Worm (Caenorhabditis elegans) whole organism, L3 larva: ENCODE measurements around the gene Y57G11C.42.

Experiments used
- R02D3.7 ChIP-seq: fragments of 150-350 bp; optimal IDR thresholded peaks from 2 replicates; lab custom pipeline; 2014; ENCODE audit warnings: missing biosample characterization, missing genetic modification characterization
- aly-2 ChIP-seq: fragments of 150-350 bp; optimal IDR thresholded peaks from 2 replicates; lab custom pipeline; 2014; ENCODE audit warnings: missing biosample characterization, missing genetic modification characterization
- ama-1 ChIP-seq: fragments of 150-350 bp; optimal IDR thresholded peaks from 2 replicates; lab custom pipeline; 2018
- ceh-16 ChIP-seq: sonication (generic microtip); optimal IDR thresholded peaks from 2 replicates; lab custom pipeline; 2017; ENCODE audit warnings: missing biosample characterization, missing genetic modification characterization
- ceh-28 ChIP-seq: fragments of 150-350 bp; optimal IDR thresholded peaks from 2 replicates; lab custom pipeline; 2014; ENCODE audit warnings: missing biosample characterization, missing genetic modification reagents, missing genetic modification characterization
- ceh-82 ChIP-seq: fragments of 150-350 bp; optimal IDR thresholded peaks from 2 replicates; lab custom pipeline; 2014; ENCODE audit warnings: missing biosample characterization, missing genetic modification characterization
- ceh-9 ChIP-seq: sonication (generic microtip); optimal IDR thresholded peaks from 2 replicates; lab custom pipeline; 2018; ENCODE audit warnings: missing biosample characterization, missing genetic modification characterization
- egl-27 ChIP-seq: sonication (generic microtip); optimal IDR thresholded peaks from 4 replicates; lab custom pipeline; 2017; ENCODE audit warnings: missing biosample characterization, missing genetic modification reagents, missing genetic modification characterization
- elt-1 ChIP-seq: fragments of 150-350 bp; optimal IDR thresholded peaks from 2 replicates; lab custom pipeline; 2014; ENCODE audit warnings: missing biosample characterization, missing genetic modification characterization
- elt-3 ChIP-seq, 3 experiments: fragments of 150-350 bp in 1 of 3; sonication (generic microtip) in 2 of 3; optimal IDR thresholded peaks; 2 replicates in 2 of 3; 4 replicates in 1 of 3; lab custom pipeline; 2014 to 2017; ENCODE audit warnings: missing biosample characterization in 3 of 3, missing genetic modification characterization in 3 of 3
- eor-1 ChIP-seq, 2 experiments: fragments of 150-350 bp; optimal IDR thresholded peaks; 2 replicates each; lab custom pipeline; 2014 to 2018; ENCODE audit warnings: missing biosample characterization in 2 of 2, missing genetic modification characterization in 2 of 2
- fkh-10 ChIP-seq: sonication (generic microtip); optimal IDR thresholded peaks from 2 replicates; lab custom pipeline; 2017; ENCODE audit warnings: missing biosample characterization, missing genetic modification reagents, missing genetic modification characterization
- fkh-2 ChIP-seq: fragments of 150-350 bp; optimal IDR thresholded peaks from 2 replicates; lab custom pipeline; 2014; ENCODE audit warnings: missing biosample characterization, missing genetic modification reagents, missing genetic modification characterization
- fos-1 ChIP-seq: fragments of 150-350 bp; optimal IDR thresholded peaks from 2 replicates; lab custom pipeline; 2014; ENCODE audit warnings: missing biosample characterization, missing genetic modification characterization
- hmg-11 ChIP-seq: sonication (generic microtip); optimal IDR thresholded peaks from 2 replicates; lab custom pipeline; 2016; ENCODE audit warnings: missing genetic modification characterization, missing compliant biosample characterization
- jun-1 ChIP-seq: fragments of 150-350 bp; optimal IDR thresholded peaks from 2 replicates; lab custom pipeline; 2014; ENCODE audit warnings: missing biosample characterization, missing genetic modification reagents, missing genetic modification characterization
- lin-15B ChIP-seq: fragments of 150-350 bp; optimal IDR thresholded peaks from 2 replicates; lab custom pipeline; 2014; ENCODE audit warnings: missing biosample characterization, missing genetic modification characterization
- lin-39 ChIP-seq: fragments of 150-350 bp; optimal IDR thresholded peaks from 2 replicates; lab custom pipeline; 2018; ENCODE audit warnings: missing biosample characterization, missing genetic modification reagents, missing genetic modification characterization
- lsy-12 ChIP-seq: sonication (generic microtip); optimal IDR thresholded peaks from 2 replicates; lab custom pipeline; 2016; ENCODE audit warnings: mild to moderate bottlenecking, missing genetic modification characterization, missing compliant biosample characterization
- mdl-1 ChIP-seq: fragments of 150-350 bp; optimal IDR thresholded peaks from 2 replicates; lab custom pipeline; 2014; ENCODE audit warnings: missing biosample characterization, missing genetic modification characterization
- nhr-11 ChIP-seq: fragments of 150-350 bp; optimal IDR thresholded peaks from 2 replicates; lab custom pipeline; 2014; ENCODE audit warnings: missing biosample characterization, missing genetic modification characterization
- nhr-12 ChIP-seq: fragments of 150-350 bp; optimal IDR thresholded peaks from 2 replicates; lab custom pipeline; 2014; ENCODE audit warnings: missing biosample characterization, missing genetic modification characterization
- nhr-23 ChIP-seq: fragments of 150-350 bp; optimal IDR thresholded peaks from 2 replicates; lab custom pipeline; 2014; ENCODE audit warnings: missing biosample characterization, missing genetic modification reagents, missing genetic modification characterization
- nhr-237 ChIP-seq: fragments of 150-350 bp; optimal IDR thresholded peaks from 2 replicates; lab custom pipeline; 2014; ENCODE audit warnings: missing biosample characterization, missing genetic modification characterization
- nhr-28 ChIP-seq: fragments of 150-350 bp; optimal IDR thresholded peaks from 2 replicates; lab custom pipeline; 2014; ENCODE audit warnings: missing biosample characterization, missing genetic modification characterization
- nhr-43 ChIP-seq: sonication (generic microtip); optimal IDR thresholded peaks from 2 replicates; lab custom pipeline; 2016; ENCODE audit warnings: mild to moderate bottlenecking, missing genetic modification characterization, missing compliant biosample characterization; ENCODE audit not compliant: poor library complexity, severe bottlenecking
- nhr-67 ChIP-seq: fragments of 150-350 bp; optimal IDR thresholded peaks from 2 replicates; lab custom pipeline; 2014; ENCODE audit warnings: missing biosample characterization, missing genetic modification characterization
- nhr-76 ChIP-seq: fragments of 150-350 bp; sonication (generic microtip); optimal IDR thresholded peaks from 5 replicates; lab custom pipeline; 2014; ENCODE audit warnings: missing biosample characterization, missing genetic modification characterization
- nhr-77 ChIP-seq: fragments of 150-350 bp; optimal IDR thresholded peaks from 2 replicates; lab custom pipeline; 2014; ENCODE audit warnings: missing biosample characterization, missing genetic modification characterization
- pha-4 ChIP-seq: fragments of 150-350 bp; optimal IDR thresholded peaks from 2 replicates; lab custom pipeline; 2014; ENCODE audit warnings: missing biosample characterization, missing genetic modification reagents, missing genetic modification characterization
- pqm-1 ChIP-seq: fragments of 150-350 bp; optimal IDR thresholded peaks from 2 replicates; lab custom pipeline; 2017; ENCODE audit warnings: missing biosample characterization, missing genetic modification characterization, inconsistent platforms
- sea-2 ChIP-seq: fragments of 150-350 bp; sonication (generic microtip); optimal IDR thresholded peaks from 4 replicates; lab custom pipeline; 2014; ENCODE audit warnings: missing biosample characterization, missing genetic modification reagents, missing genetic modification characterization
- snpc-4 ChIP-seq: fragments of 150-350 bp; optimal IDR thresholded peaks from 2 replicates; lab custom pipeline; 2014; ENCODE audit warnings: missing biosample characterization, missing genetic modification characterization
- unc-39 ChIP-seq: sonication (generic microtip); optimal IDR thresholded peaks from 4 replicates; lab custom pipeline; 2017; ENCODE audit warnings: missing biosample characterization, missing genetic modification characterization
- unc-62 ChIP-seq: fragments of 150-350 bp; sonication (generic microtip); optimal IDR thresholded peaks from 4 replicates; lab custom pipeline; 2014; ENCODE audit warnings: missing biosample characterization, missing genetic modification reagents, missing genetic modification characterization
- zag-1 ChIP-seq: fragments of 150-350 bp; optimal IDR thresholded peaks from 2 replicates; lab custom pipeline; 2014; ENCODE audit warnings: missing biosample characterization, missing genetic modification characterization
- ztf-11 ChIP-seq: fragments of 150-350 bp; optimal IDR thresholded peaks from 2 replicates; lab custom pipeline; 2014; ENCODE audit warnings: missing biosample characterization, missing genetic modification characterization

Y57G11C.42 gene

ce11 chrIV:14728225-14728624, at the start of gene Y57G11C.42:
Y57G11C.42 (plus strand) TSS chrIV:14728525.
- TF ChIP-seq nhr-11 (tag; lab: Kevin White, UChicago) (no peak), aly-2 (tag; lab: Kevin White, UChicago) (no peak), pqm-1 (tag; lab: Kevin White, UChicago) (no peak), nhr-43 (tag; lab: Kevin White, UChicago) (no peak), nhr-28 (tag; lab: Kevin White, UChicago) (no peak), ztf-11 (tag; lab: Kevin White, UChicago) (no peak), ceh-28 (tag; lab: Kevin White, UChicago) (no peak), lin-15B (tag; lab: Kevin White, UChicago) (no peak), nhr-77 (no peak), hmg-11 (tag; lab: Kevin White, UChicago) (no peak), ceh-82 (no peak), lin-39 (tag; lab: Kevin White, UChicago) (no peak)

- TF ChIP-seq lin-39 (tag; lab: Kevin White, UChicago) (no peak), sea-2 (no peak), nhr-12 (tag; lab: Kevin White, UChicago) (no peak), unc-62 (GFP tag; lab: Kevin White, UChicago) (no peak)
Measured at ce11 chrIV:14679060-14679459, 49.3 kb upstream of the Y57G11C.42 start.

- TF ChIP-seq nhr-67 (tag; lab: Kevin White, UChicago) (no peak), unc-39 (tag; lab: Kevin White, UChicago) (no peak), nhr-76 (tag; lab: Kevin White, UChicago) (no peak), ztf-11 (tag; lab: Kevin White, UChicago) (no peak), hmg-11 (tag; lab: Kevin White, UChicago) (no peak), ceh-16 (no peak), nhr-23 (tag; lab: Kevin White, UChicago) (no peak), elt-1 (tag; lab: Kevin White, UChicago) (no peak), ceh-28 (tag; lab: Kevin White, UChicago) (no peak), jun-1 (tag; lab: Kevin White, UChicago) (no peak), lsy-12 (no peak), ceh-9 (tag; lab: Kevin White, UChicago) (no peak), nhr-28 (tag; lab: Kevin White, UChicago) (no peak), lin-39 (tag; lab: Kevin White, UChicago) (no peak), fkh-10 (no peak), snpc-4 (tag; lab: Kevin White, UChicago) (no peak), nhr-237 (tag; lab: Kevin White, UChicago) (no peak), egl-27 (tag; lab: Kevin White, UChicago) (no peak)
Measured at ce11 chrIV:14687716-14688115, 40.6 kb upstream of the Y57G11C.42 start.

DNA sequence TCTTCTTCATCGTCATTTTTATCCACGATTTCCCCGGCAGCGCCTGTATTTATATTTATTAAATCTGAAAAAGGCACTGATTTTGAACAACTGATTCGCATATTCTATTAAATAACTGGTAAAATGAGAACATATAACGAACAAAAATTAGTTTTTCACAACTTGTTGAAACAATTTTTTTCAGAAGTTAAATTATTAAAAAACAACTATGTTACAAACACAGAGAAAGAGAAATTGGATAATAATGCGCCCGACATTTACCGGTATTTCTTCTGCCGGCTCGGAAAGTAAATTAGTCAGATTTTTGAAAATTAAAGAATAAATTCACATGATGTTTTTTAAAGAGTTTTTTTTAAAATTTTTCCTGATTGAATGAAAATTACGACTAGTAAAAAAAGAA, 28.5 kb upstream of the Y57G11C.42 start, which contains the start of gene haf-8:
Gene haf-8 (minus strand): TSS at position 101 of the 400 bp plus-strand sequence.
- TF ChIP-seq pha-4 (no peak), nhr-12 (tag; lab: Kevin White, UChicago) (no peak), R02D3.7 (tag; lab: Kevin White, UChicago) (no peak), fkh-2 (tag; lab: Kevin White, UChicago) (no peak), jun-1 (tag; lab: Kevin White, UChicago) (no peak), nhr-77 (no peak), elt-3 (tag; optimal IDR thresholded peaks at IDR 0.05; lab: Kevin White, UChicago) (no peak), ceh-9 (tag; lab: Kevin White, UChicago) (no peak), nhr-67 (tag; lab: Kevin White, UChicago) (no peak), lin-15B (tag; lab: Kevin White, UChicago) (no peak), nhr-76 (tag; lab: Kevin White, UChicago) (no peak), nhr-237 (tag; lab: Kevin White, UChicago) (no peak), fkh-10 (no peak), unc-62 (GFP tag; lab: Kevin White, UChicago) (no peak), sea-2 (no peak), eor-1 (tag; optimal IDR thresholded peaks at IDR 0.05; lab: Kevin White, UChicago) (no peak), nhr-11 (tag; lab: Kevin White, UChicago) (no peak)

DNA sequence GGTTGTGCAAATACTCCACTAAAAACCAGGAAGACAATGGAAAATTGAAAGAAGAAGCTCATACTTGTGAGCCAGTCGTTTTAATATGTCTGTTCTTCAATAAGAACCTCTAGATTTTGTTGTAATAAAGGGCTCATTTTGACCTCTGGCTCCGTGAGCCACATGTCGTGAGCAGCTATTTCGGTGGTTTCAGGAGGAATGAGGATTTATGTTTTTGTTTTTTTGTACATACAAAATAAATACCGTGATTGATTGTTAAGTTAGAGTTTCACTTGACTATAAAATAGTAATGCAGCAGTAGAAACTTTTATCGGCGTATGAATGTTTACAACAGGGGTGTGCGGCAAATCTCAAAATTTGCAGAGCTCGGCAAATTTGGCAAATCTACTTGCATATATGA, 24.2 kb upstream of the Y57G11C.42 start, which contains the start of gene Y57G11C.40:
Gene Y57G11C.40 (minus strand): TSS at position 101 of the 400 bp plus-strand sequence.
- TF ChIP-seq zag-1 (tag; lab: Kevin White, UChicago), result no peak
- no peak for TF ChIP-seq elt-1 (tag; lab: Kevin White, UChicago)
- no peak for TF ChIP-seq nhr-76 (tag; lab: Kevin White, UChicago)
- no peak for TF ChIP-seq unc-39 (tag; lab: Kevin White, UChicago)
- TF ChIP-seq fkh-2 (tag; lab: Kevin White, UChicago), result no peak
- TF ChIP-seq hmg-11 (tag; lab: Kevin White, UChicago), result no peak
- TF ChIP-seq aly-2 (tag; lab: Kevin White, UChicago), result no peak
- no peak for TF ChIP-seq nhr-67 (tag; lab: Kevin White, UChicago)
- no peak for TF ChIP-seq ama-1 (lab: Kevin White, UChicago)
- TF ChIP-seq mdl-1, result no peak
- TF ChIP-seq fos-1 (tag; lab: Kevin White, UChicago), result no peak
- TF ChIP-seq egl-27 (tag; lab: Kevin White, UChicago), result no peak
- no peak for TF ChIP-seq nhr-11 (tag; lab: Kevin White, UChicago)
- no peak for TF ChIP-seq unc-62 (GFP tag; lab: Kevin White, UChicago)
- TF ChIP-seq, all 47 proteins: peak for 0
